Fruit fly (Drosophila melanogaster): ENCODE results near the gene MYPT-75D.

- TF ChIP-seq ttk (optimal IDR thresholded peaks at IDR 0.05) (no peak), insv (optimal IDR thresholded peaks at IDR 0.05) (no peak), Sin3A (optimal IDR thresholded peaks at IDR 0.05) (no peak), psq (optimal IDR thresholded peaks at IDR 0.05) (no peak)
Observed at dm6 chr3L:18621735-18622421, 3.9 kb upstream of the MYPT-75D start, which contains the start of gene not.

All from Kc167 (cell line).